Fruit fly (Drosophila melanogaster): ENCODE data around the gene Cht6.

- no peak for TF ChIP-seq CG6276 (GFP tag; optimal IDR thresholded peaks at IDR 0.05)
- TF ChIP-seq CG9139 (GFP tag; optimal IDR thresholded peaks at IDR 0.05), result peak; percentile 25
- no peak for TF ChIP-seq Met (GFP tag; optimal IDR thresholded peaks at IDR 0.05)
- TF ChIP-seq CG16779 (tag; optimal IDR thresholded peaks at IDR 0.05), result no peak
- no peak for TF ChIP-seq Blimp-1 (GFP tag; optimal IDR thresholded peaks at IDR 0.05)
- TF ChIP-seq Sox102F (GFP tag; optimal IDR thresholded peaks at IDR 0.05), result no peak
- TF ChIP-seq Hr39 (GFP tag; optimal IDR thresholded peaks at IDR 0.05), result no peak
- no peak for TF ChIP-seq CG6854 (GFP tag; optimal IDR thresholded peaks at IDR 0.05)
- TF ChIP-seq lz (GFP tag; optimal IDR thresholded peaks at IDR 0.05), result no peak
These were observed 29.1 kb upstream of the Cht6 start for dm6 chrX:9987361-9988087.
